Fruit fly (Drosophila melanogaster) whole organism, larva: ENCODE results near the gene CG5435.

Source experiments
- noc ChIP-seq: fragments of 200-800 bp; sonication (Bioruptor generic); optimal IDR thresholded peaks from 3 replicates; lab custom pipeline; 2019; ENCODE audit warnings: missing biosample characterization, mild to moderate bottlenecking, missing genetic modification characterization, moderate library complexity

Gene CG5435

DNA sequence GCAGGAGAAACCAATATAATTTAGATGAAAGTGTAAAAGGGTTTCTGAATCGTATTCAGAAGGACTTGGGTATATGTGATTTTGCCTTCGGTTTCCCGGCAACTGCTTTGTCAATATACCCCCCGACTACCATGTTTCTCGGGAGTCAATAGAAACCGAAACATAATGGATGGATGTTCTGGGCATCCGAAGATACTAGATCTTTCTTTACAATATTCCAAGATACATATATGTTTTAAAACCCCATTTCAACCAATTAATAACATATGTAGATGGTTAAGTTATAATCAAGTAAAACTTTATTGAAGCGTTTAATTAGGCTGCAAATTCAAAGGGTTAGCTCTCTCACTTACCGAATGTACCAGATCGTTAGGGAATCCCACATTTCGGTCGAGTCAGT, at the start of gene CG5435:
Gene CG5435 (minus strand): TSS at position 101 of the 400 bp plus-strand sequence.
- no peak for TF ChIP-seq noc (tag; lab: Kevin White, UChicago)

DNA sequence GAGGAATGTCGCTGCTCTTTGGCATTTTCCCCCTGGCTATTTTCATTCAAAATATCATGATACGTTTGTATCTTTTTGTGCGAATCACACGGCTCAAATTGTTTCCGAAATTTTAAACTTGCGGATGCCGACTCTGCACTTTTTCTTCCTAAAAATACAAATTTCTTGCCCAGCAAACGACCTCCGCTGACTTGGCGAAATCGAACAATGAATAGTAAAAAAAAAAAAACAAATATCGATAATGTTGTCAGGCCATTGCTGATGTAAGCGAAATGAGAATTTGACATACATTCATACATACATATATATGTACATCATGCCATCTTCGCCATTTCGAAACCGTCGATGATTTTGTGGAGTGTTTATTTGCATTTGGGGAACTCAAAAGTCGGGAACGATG, 49.3 kb upstream of the CG5435 start:
- no peak for TF ChIP-seq noc (tag; lab: Kevin White, UChicago)

DNA sequence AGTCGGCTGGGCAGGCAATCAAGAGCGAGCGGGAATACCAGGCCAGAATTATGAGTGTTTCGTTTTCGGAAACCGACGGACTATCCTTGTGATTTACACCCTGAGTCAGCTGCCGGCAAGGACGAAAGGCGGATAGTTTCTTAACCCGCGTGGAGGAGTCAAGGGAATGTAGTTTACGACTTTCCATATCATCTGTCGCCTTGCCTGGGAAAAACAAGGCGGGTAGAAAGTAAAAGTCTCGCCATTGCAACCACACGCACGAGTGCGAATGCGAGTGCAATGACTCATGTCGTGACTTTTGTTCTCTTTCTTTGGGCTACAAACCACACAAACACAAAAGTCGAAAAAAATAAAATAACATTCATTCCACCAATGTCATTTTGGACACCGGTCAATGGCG, 47.8 kb upstream of the CG5435 start:
- no peak for TF ChIP-seq noc (tag; lab: Kevin White, UChicago)

DNA sequence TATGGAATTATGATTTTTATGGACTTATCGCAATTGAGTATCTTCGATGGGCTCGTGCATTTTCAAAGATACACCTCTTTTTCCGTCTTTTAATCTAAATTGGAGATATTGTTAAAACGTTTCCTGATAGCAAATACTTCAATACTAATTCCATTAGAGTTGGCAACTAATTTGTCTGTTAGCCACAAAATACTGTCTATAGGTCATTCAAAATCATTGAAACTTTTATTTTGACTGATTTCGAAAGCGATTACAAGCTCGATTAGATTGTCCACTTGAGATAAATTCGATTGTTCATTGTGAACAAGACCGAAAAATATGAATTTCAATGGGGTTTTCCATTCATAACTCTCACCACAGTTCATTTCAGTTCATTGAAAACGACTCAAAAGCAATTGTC, 45.4 kb upstream of the CG5435 start:
- no peak for TF ChIP-seq noc (tag; lab: Kevin White, UChicago)

DNA sequence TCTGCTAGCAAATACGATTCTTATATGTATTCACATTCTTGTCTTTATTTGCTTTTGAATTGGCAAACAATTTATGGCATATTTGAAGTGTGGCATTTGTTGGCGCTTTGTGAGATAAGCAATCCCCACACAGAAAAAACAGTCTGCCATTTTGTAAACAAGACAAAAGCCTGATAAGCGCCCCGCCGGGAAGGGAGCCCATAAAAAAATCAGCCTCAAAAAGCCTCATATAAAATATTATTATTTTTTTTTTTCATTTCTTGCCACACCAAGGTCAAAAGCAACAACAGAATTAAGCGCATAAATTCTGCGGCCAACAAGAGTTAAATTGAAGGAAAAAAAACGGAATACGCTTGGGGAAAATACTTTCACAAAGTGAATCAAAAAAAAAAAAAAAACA, 44.6 kb upstream of the CG5435 start:
- peak; percentile 81 for TF ChIP-seq noc (tag; lab: Kevin White, UChicago)

DNA sequence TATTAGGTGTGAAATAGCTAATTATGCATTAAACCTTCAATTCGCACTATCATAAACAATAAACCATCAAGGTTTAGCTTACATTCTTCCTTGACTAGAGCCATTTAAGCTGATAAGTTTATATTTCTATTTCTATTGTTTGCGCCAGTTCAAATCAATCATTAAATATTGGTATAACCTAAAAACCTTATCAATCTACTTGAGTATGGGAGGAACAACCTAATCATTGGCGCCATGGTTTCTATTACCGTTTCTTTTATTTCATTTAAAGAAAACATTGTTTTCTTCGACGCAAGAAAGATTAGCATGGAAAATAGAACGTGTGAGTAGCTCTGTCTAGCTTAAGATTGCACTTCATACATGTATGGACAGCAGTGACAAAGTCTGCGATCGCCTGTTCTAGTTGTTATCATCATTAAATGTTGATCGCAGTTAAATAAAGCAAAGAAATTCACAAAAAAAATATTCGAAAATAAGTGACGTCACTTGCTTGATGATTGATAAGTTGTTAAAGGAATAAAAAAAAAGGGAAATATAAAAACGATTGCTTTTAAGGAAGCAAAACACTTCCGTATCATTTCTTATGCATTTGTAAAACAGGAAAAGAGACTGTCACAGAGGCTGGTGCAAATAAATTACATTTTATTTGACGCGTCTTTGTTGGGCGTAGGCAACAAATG, 43.7 kb upstream of the CG5435 start:
- TF ChIP-seq noc (tag; lab: Kevin White, UChicago), result no peak

DNA sequence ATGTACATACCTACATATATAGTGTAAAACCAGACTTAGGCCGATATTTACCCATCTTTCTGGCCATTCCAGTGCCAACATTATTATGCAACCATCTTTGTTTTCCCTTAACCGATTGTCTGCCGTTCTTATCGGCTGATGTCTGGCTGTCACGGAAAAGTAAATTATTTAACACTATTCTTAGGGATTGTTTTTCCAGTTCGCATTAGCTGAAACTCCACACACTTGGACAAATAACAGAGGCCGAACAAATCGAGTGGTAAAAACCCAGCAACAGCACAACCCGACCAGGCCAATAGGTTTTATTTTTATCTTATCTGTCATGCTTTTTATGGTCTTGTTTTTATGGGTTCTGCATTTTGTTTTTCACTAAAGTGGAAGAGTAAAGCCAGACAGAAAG, 42.9 kb upstream of the CG5435 start:
- TF ChIP-seq noc (tag; lab: Kevin White, UChicago), result no peak

DNA sequence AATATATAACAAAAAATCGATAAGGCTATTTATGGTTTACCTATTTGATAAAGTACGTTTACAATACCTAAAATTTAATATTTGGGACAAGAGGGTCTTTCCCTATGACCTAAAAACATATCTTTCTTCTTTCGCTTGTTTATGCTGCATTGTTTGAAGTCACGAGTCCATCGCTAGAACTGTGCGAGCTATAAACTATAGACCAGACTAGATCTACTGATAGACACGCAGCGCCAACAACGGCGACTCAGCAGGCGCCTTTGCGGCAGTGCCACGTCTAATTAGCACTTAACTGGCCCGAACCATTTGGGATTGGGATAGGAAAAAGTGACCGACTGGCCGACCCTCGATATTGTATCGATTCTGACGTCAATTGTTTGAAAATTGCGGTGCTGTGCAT, 42.3 kb upstream of the CG5435 start:
- no peak for TF ChIP-seq noc (tag; lab: Kevin White, UChicago)

DNA sequence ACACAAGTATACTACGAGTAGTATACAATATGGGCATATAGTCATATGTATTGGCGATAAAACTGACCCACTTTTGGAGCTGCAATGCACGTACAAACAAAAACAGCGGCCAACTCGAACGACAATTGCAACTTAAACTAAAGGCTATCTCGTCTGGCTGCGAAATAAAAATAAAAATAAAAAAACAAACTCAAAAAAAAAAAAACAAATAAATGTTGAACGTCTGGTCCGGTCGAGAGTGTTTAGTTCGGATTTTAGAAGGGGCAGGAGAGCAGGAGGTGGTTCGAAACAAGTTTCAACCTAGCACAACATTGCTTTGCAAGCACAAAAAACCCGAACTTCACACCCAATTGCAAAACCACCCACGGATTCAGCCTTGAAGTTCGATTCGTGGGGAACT, 41.2 kb upstream of the CG5435 start:
- no peak for TF ChIP-seq noc (tag; lab: Kevin White, UChicago)

DNA sequence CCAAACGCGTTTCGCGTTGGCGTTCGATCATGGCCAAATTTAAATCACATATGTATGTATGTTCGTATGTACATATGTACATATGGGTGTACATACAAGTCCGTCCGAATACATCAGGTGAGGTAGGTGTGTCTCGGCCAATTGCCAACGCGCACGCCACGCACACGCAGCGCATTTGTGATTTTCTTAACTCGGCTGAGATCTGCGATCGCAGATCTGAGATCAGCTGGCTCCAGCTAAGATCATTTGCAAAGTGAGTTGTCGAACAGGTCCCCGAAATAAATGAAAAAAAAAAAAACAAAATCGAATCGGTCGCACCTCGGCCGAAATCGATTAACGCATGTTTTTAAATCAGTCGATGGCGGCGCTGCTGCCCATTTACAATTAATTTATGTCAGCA, 38.5 kb upstream of the CG5435 start:
- no peak for TF ChIP-seq noc (tag; lab: Kevin White, UChicago)

DNA sequence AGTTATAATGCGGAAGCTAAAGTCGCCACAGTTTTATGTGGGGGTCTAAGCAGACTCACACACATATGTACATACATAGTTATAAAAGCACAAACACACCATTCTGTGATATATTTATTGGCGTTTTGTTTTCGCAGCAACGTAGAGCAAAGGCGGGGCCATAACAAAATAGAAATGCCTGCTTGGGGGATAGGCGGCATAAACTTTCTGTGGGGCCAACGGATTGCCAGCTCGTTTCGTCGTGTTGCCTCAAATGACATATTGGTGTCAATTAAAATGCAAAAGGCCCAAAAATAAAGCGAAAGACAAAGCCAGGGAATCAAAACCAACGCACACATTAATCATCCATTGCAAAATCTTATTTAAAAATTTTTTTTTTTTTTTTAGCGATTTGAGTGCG, 38.1 kb upstream of the CG5435 start:
- peak; percentile 63 for TF ChIP-seq noc (tag; lab: Kevin White, UChicago)

DNA sequence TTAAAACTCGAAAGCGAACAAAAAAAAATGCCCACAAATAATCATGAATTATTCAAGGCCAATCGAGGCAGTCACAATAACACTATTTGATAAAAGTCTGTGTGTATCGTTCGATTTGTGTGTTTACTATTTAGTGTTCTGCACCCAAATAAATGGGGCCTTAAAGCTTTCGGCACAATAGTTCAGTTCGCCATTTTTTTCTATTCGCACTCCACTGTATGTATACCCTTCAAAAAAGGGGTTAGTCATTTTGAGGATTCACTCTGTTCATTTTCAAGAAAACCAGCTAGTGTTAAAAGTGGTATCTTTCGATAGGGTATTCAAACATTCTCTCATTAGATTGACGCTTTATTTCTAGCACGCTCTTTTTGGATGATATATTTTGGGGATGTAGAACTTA, 37.0 kb upstream of the CG5435 start:
- peak; percentile 79 for TF ChIP-seq noc (tag; lab: Kevin White, UChicago)

DNA sequence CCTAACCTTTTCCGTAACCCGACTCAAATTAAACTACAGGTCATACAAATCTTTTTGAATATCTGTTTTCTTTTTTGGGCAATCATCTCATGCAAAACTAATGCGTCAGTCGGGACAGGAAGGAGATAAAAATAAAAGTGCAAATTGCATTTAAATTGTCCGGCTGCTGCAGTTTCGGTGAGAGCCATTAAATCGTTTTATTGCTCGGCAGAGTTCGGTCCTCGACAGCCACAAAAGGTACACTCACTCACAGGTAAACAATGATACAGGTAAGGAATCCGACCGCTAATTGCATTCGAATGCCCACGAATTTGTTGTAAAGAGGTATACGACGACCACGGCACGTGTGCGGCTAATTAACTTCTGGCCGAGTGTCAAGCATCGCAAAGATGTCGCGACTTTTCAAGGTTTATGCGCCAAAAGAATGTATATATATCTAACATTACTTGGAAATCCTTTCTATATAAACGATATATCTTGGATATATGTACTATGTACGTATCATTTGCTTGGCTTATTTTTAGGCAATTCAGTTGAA, 35.9 kb upstream of the CG5435 start:
- no peak for TF ChIP-seq noc (tag; lab: Kevin White, UChicago)

DNA sequence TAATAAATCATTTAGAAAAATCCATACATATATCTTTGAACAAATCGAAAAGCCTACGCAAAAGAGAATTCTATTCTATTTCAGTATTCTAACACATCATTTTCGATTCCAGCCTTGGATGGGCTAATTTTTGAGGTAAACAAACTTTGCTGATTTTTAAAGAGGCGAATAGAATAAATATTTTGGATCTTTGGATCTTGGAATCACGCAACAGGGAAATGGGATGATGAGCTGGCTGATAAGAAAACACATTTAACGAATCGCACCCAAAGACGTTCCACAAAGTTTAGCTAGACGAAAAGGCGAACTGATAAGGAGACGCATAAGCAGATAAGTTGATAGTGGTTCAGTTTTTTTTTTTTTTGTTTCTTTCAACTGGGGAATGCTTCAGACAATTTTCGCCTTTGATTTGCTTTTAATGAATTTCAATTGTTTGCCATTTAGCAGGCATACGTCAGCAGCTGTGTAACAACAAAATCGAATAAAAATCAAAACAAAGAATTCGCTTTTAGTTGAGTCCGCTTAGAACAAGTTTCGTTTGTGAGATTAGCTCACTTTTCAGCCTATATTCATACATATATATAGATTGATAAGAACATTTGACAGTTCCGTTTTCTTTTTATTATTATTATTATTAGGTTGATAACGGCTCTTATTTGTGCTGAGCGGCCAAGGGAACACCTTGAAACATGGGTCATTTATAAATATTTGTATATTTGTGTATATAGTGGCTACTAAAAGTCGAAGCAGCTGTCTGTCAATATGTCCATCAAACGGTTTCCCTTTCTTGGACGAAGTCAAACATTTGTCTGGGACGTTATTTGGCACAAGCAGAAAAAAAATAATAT, 34.7 kb upstream of the CG5435 start:
- TF ChIP-seq noc (tag; lab: Kevin White, UChicago), result peak; percentile 62

DNA sequence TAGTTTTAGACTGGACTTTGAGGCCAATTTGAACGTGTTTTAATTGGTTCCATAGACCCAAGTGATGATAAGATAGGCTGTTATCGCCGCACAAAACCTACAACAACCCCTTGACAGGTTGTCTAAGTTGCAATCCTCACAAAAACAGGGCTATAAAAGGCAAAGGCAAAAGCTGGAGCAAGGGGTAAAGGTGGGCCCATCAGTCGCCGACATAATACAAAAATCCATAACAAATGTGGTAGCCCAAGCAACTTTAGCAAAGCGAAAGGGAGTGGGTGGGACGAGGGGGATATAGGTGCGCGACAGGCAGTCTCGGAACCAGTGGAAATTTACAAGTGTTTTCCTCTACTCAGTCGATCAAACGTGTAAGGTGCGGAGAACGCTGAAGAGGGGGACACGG, 33.4 kb upstream of the CG5435 start:
- peak; percentile 13 for TF ChIP-seq noc (tag; lab: Kevin White, UChicago)

DNA sequence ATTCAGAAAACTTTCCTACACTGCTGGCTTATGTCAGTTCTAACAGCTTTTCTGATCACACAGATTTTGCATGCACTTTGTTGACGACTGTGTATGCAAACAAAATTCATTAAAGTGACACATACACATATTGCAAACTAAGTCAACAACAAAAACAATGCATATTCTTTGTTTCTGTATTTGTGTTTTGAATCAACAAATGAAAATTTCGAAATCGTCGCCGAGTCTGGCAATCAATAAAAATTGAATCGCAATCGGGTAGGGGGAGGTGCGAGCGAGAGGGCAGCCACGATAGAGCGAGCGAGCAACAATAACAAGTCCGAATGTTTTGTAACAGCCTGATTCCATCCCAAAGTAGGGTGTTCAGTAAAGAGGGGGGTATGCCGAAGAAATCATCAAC, 32.3 kb upstream of the CG5435 start:
- no peak for TF ChIP-seq noc (tag; lab: Kevin White, UChicago)
